Fruit fly (Drosophila melanogaster) whole organism, embryonic: ENCODE measurements around the gene CG34183.

Source experiments
- Asciz ChIP-seq: fragments of 200-800 bp; sonication (Bioruptor generic); optimal IDR thresholded peaks from 2 replicates; lab custom pipeline; 2017; ENCODE audit warnings: missing biosample characterization, mild to moderate bottlenecking, missing genetic modification characterization, missing genetic modification reagents
- CG10959 ChIP-seq: fragments of 200-800 bp; sonication (Bioruptor generic); IDR thresholded peaks from 2 replicates; pipeline ENCODE4 v1.3.6; 2022; ENCODE audit warnings: missing biosample characterization, missing genetic modification characterization
- CG11560 ChIP-seq: fragments of 200-800 bp; sonication (Bioruptor generic); IDR thresholded peaks from 3 replicates; pipeline ENCODE4 v1.3.6; 2022; ENCODE audit warnings: missing biosample characterization, missing genetic modification characterization
- CG11695 ChIP-seq: fragments of 200-800 bp; sonication (Bioruptor generic); IDR thresholded peaks from 3 replicates; pipeline ENCODE4 v1.3.6; 2022; ENCODE audit warnings: missing biosample characterization, missing genetic modification characterization
- CG11696 ChIP-seq: fragments of 200-800 bp; sonication (Bioruptor generic); IDR thresholded peaks from 2 replicates; pipeline ENCODE4 v1.3.6; 2022; ENCODE audit warnings: missing biosample characterization, missing genetic modification characterization
- CG11723 ChIP-seq: fragments of 200-800 bp; sonication (Bioruptor generic); optimal IDR thresholded peaks from 2 replicates; lab custom pipeline; 2017; ENCODE audit warnings: missing biosample characterization, mild to moderate bottlenecking, missing genetic modification characterization
- CG12155 ChIP-seq: fragments of 200-800 bp; sonication (Bioruptor generic); optimal IDR thresholded peaks from 3 replicates; lab custom pipeline; 2016; ENCODE audit warnings: missing biosample characterization, missing genetic modification characterization
- CG13775 ChIP-seq: fragments of 200-800 bp; sonication (Bioruptor generic); optimal IDR thresholded peaks from 3 replicates; lab custom pipeline; 2017; ENCODE audit warnings: missing biosample characterization, mild to moderate bottlenecking, missing genetic modification characterization
- CG1529 ChIP-seq: fragments of 200-800 bp; sonication (Bioruptor generic); optimal IDR thresholded peaks from 3 replicates; lab custom pipeline; 2018; ENCODE audit warnings: missing biosample characterization, missing genetic modification characterization
- CG1603 ChIP-seq: fragments of 200-800 bp; sonication (Bioruptor generic); optimal IDR thresholded peaks from 2 replicates; lab custom pipeline; 2019; ENCODE audit warnings: missing biosample characterization, mild to moderate bottlenecking, missing genetic modification characterization, moderate library complexity
- CG16815 ChIP-seq: fragments of 200-800 bp; sonication (Bioruptor generic); optimal IDR thresholded peaks from 3 replicates; lab custom pipeline; 2017; ENCODE audit warnings: missing biosample characterization, mild to moderate bottlenecking, missing genetic modification characterization
- CG1832 ChIP-seq: fragments of 200-800 bp; sonication (Bioruptor generic); optimal IDR thresholded peaks from 2 replicates; lab custom pipeline; 2017; ENCODE audit warnings: missing biosample characterization, mild to moderate bottlenecking, missing genetic modification characterization, inconsistent platforms
- CG2678 ChIP-seq: fragments of 200-800 bp; sonication (Bioruptor generic); optimal IDR thresholded peaks from 3 replicates; lab custom pipeline; 2019; ENCODE audit warnings: missing biosample characterization, mild to moderate bottlenecking, missing genetic modification characterization, moderate library complexity
- CG3065 ChIP-seq: fragments of 200-800 bp; sonication (Bioruptor generic); optimal IDR thresholded peaks from 2 replicates; lab custom pipeline; 2016; ENCODE audit warnings: missing biosample characterization, missing genetic modification characterization
- CG31441 ChIP-seq: fragments of 200-800 bp; sonication (Bioruptor generic); IDR thresholded peaks from 2 replicates; pipeline ENCODE4 v1.3.6; 2022; ENCODE audit warnings: missing biosample characterization, missing genetic modification characterization
- CG34224 ChIP-seq: fragments of 200-800 bp; sonication (Bioruptor generic); IDR thresholded peaks from 3 replicates; pipeline ENCODE4 v1.3.6; 2022; ENCODE audit warnings: missing biosample characterization, missing genetic modification characterization; ENCODE audit not compliant: partially characterized antibody
- CG3726 ChIP-seq: fragments of 200-800 bp; sonication (Bioruptor generic); IDR thresholded peaks from 3 replicates; pipeline ENCODE4, ENCODE4 v1.3.6; 2022; ENCODE audit warnings: missing biosample characterization, missing genetic modification characterization
- CG7928 ChIP-seq: fragments of 200-800 bp; sonication (Bioruptor generic); optimal IDR thresholded peaks from 2 replicates; lab custom pipeline; 2017; ENCODE audit warnings: missing biosample characterization, mild to moderate bottlenecking, missing genetic modification characterization
- CG9727 ChIP-seq: fragments of 200-800 bp; sonication (Bioruptor generic); optimal IDR thresholded peaks from 3 replicates; lab custom pipeline; 2017; ENCODE audit warnings: missing biosample characterization, mild to moderate bottlenecking, missing genetic modification characterization
- CHES-1-like ChIP-seq: fragments of 200-800 bp; sonication (Bioruptor generic); optimal IDR thresholded peaks from 2 replicates; lab custom pipeline; 2016; ENCODE audit warnings: missing biosample characterization, missing genetic modification characterization
- Chrac-16 ChIP-seq: fragments of 200-800 bp; sonication (Bioruptor generic); optimal IDR thresholded peaks from 3 replicates; lab custom pipeline; 2016; ENCODE audit warnings: missing biosample characterization, missing genetic modification characterization
- D19B ChIP-seq: fragments of 200-800 bp; sonication (Bioruptor generic); optimal IDR thresholded peaks from 2 replicates; lab custom pipeline; 2017; ENCODE audit warnings: missing biosample characterization, mild to moderate bottlenecking, missing genetic modification characterization
- Dref ChIP-seq: fragments of 200-800 bp; sonication (Bioruptor generic); IDR thresholded peaks from 2 replicates; pipeline ENCODE4 v1.3.6; 2022; ENCODE audit warnings: missing biosample characterization, missing genetic modification characterization
- E2f1 ChIP-seq: fragments of 200-800 bp; sonication (Bioruptor generic); IDR thresholded peaks from 2 replicates; pipeline ENCODE4 v1.3.6; 2022; ENCODE audit warnings: missing biosample characterization, missing genetic modification characterization
- Fer1 ChIP-seq: fragments of 200-800 bp; sonication (Bioruptor generic); optimal IDR thresholded peaks from 2 replicates; lab custom pipeline; 2017; ENCODE audit warnings: missing biosample characterization, mild to moderate bottlenecking, missing genetic modification characterization
- Mes4 ChIP-seq: fragments of 200-800 bp; sonication (Bioruptor generic); optimal IDR thresholded peaks from 2 replicates; lab custom pipeline; 2016; ENCODE audit warnings: missing biosample characterization, missing genetic modification characterization
- NC2α ChIP-seq: fragments of 200-800 bp; sonication (Bioruptor generic); optimal IDR thresholded peaks from 2 replicates; lab custom pipeline; 2016; ENCODE audit warnings: missing biosample characterization, missing genetic modification characterization
- Nf-YB ChIP-seq: fragments of 200-800 bp; sonication (Bioruptor generic); optimal IDR thresholded peaks from 3 replicates; lab custom pipeline; 2019; ENCODE audit warnings: missing biosample characterization, mild to moderate bottlenecking, missing genetic modification characterization, moderate library complexity
- Rfx ChIP-seq: fragments of 200-800 bp; sonication (Bioruptor generic); IDR thresholded peaks from 2 replicates; pipeline ENCODE4 v1.3.6; 2022; ENCODE audit warnings: missing biosample characterization, missing genetic modification characterization
- amos ChIP-seq: fragments of 200-800 bp; sonication (Bioruptor generic); IDR thresholded peaks from 2 replicates; pipeline ENCODE4 v1.3.6; 2022; ENCODE audit warnings: missing biosample characterization, missing genetic modification characterization; ENCODE audit not compliant: partially characterized antibody
- ara ChIP-seq: fragments of 200-800 bp; sonication (Bioruptor generic); IDR thresholded peaks from 2 replicates; pipeline ENCODE4 v1.3.6; 2022; ENCODE audit warnings: missing biosample characterization, missing genetic modification characterization
- ash1 ChIP-seq: fragments of 200-800 bp; sonication (Bioruptor generic); optimal IDR thresholded peaks from 2 replicates; lab custom pipeline; 2018; ENCODE audit warnings: missing biosample characterization, mild to moderate bottlenecking, missing genetic modification characterization
- bsh ChIP-seq, 2 experiments: fragments of 200-800 bp; sonication (Bioruptor generic); optimal IDR thresholded peaks; 2 replicates each; lab custom pipeline; 2017 to 2018; ENCODE audit warnings: mild to moderate bottlenecking in 2 of 2, missing biosample characterization in 2 of 2, missing genetic modification characterization in 2 of 2, moderate library complexity in 1 of 2
- cato ChIP-seq: fragments of 200-800 bp; sonication (Bioruptor generic); optimal IDR thresholded peaks from 2 replicates; lab custom pipeline; 2016; ENCODE audit warnings: missing biosample characterization, missing genetic modification characterization, borderline replicate concordance
- chif ChIP-seq, 2 experiments: fragments of 200-800 bp; sonication (Bioruptor generic); optimal IDR thresholded peaks; 3 replicates each; lab custom pipeline; 2016; ENCODE audit warnings: missing biosample characterization in 2 of 2, missing genetic modification characterization in 2 of 2
- croc ChIP-seq: fragments of 200-800 bp; sonication (Bioruptor generic); conservative IDR thresholded peaks from 3 replicates; pipeline ENCODE4 v1.3.6; 2022; ENCODE audit warnings: missing biosample characterization, missing genetic modification characterization
- da ChIP-seq: fragments of 200-800 bp; sonication (Bioruptor generic); optimal IDR thresholded peaks from 2 replicates; lab custom pipeline; 2016; ENCODE audit warnings: missing biosample characterization, missing genetic modification characterization
- gro ChIP-seq: fragments of 200-800 bp; sonication (Bioruptor generic); optimal IDR thresholded peaks from 2 replicates; lab custom pipeline; 2016; ENCODE audit warnings: missing biosample characterization, missing genetic modification characterization
- gt ChIP-seq: fragments of 200-800 bp; sonication (Bioruptor generic); IDR thresholded peaks from 2 replicates; pipeline ENCODE4 v1.3.6; 2022; ENCODE audit warnings: missing biosample characterization, missing genetic modification characterization
- h ChIP-seq: fragments of >200 bp; optimal IDR thresholded peaks from 2 replicates; lab custom pipeline; 2017
- jigr1 ChIP-seq: fragments of 200-800 bp; sonication (Bioruptor generic); IDR thresholded peaks from 3 replicates; pipeline ENCODE4 v1.3.6; 2022; ENCODE audit warnings: missing biosample characterization, missing genetic modification characterization
- lilli ChIP-seq: fragments of 200-800 bp; sonication (Bioruptor generic); optimal IDR thresholded peaks from 3 replicates; lab custom pipeline; 2016; ENCODE audit warnings: missing biosample characterization, missing genetic modification characterization
- pnt ChIP-seq: fragments of 200-800 bp; sonication (Bioruptor generic); optimal IDR thresholded peaks from 3 replicates; lab custom pipeline; 2016; ENCODE audit warnings: missing biosample characterization, missing genetic modification characterization
- schlank ChIP-seq: fragments of 200-800 bp; sonication (Bioruptor generic); optimal IDR thresholded peaks from 2 replicates; lab custom pipeline; 2018; ENCODE audit warnings: missing biosample characterization, mild to moderate bottlenecking, missing genetic modification characterization
- slp2 ChIP-seq: fragments of 200-800 bp; sonication (Bioruptor generic); optimal IDR thresholded peaks from 2 replicates; lab custom pipeline; 2016; ENCODE audit warnings: missing biosample characterization, missing genetic modification characterization
- sqz ChIP-seq: fragments of 200-800 bp; sonication (Bioruptor generic); optimal IDR thresholded peaks from 3 replicates; lab custom pipeline; 2018; ENCODE audit warnings: missing biosample characterization, mild to moderate bottlenecking, missing genetic modification characterization
- tgo ChIP-seq: fragments of 200-800 bp; sonication (Bioruptor generic); IDR thresholded peaks from 3 replicates; pipeline ENCODE4 v1.3.6; 2022; ENCODE audit warnings: missing biosample characterization, missing genetic modification characterization
- tin ChIP-seq: fragments of 200-800 bp; sonication (Bioruptor generic); optimal IDR thresholded peaks from 3 replicates; lab custom pipeline; 2016; ENCODE audit warnings: missing biosample characterization, missing genetic modification characterization
- wek ChIP-seq: fragments of 200-800 bp; sonication (Bioruptor generic); optimal IDR thresholded peaks from 3 replicates; lab custom pipeline; 2018; ENCODE audit warnings: missing biosample characterization, mild to moderate bottlenecking, missing genetic modification characterization, moderate library complexity
- wor ChIP-seq: fragments of 200-800 bp; sonication (Bioruptor generic); IDR thresholded peaks from 2 replicates; pipeline ENCODE4 v1.3.6; 2022; ENCODE audit warnings: missing biosample characterization, missing genetic modification characterization

CG34183 gene

dm6 chr2L:9915011-9915850, 24.7 kb upstream of the CG34183 start, which contains the start of gene yip2 (continued):
- no peak for TF ChIP-seq gt (GFP tag; lab: Robert Waterston, UW)
- TF ChIP-seq wor (GFP tag; lab: Robert Waterston, UW): no peak
- TF ChIP-seq wek (GFP tag; lab: Kevin White, UChicago): peak; percentile 54
- TF ChIP-seq CG11560 (tag; lab: Robert Waterston, UW): no peak
- peak; percentile 21 for TF ChIP-seq schlank
- TF ChIP-seq chif (GFP tag; optimal IDR thresholded peaks at IDR 0.05; lab: Kevin White, UChicago): peak in 1 of 2 experiments; percentile 28
- TF ChIP-seq CG2678 (tag; lab: Kevin White, UChicago): peak; percentile 68
- no peak for TF ChIP-seq CG3726 (GFP tag; lab: Robert Waterston, UW)
- no peak for TF ChIP-seq CG34224 (GFP tag; lab: Robert Waterston, UW)
- TF ChIP-seq CG7928 (GFP tag; lab: Kevin White, UChicago): no peak
- TF ChIP-seq CG9727 (GFP tag; lab: Kevin White, UChicago): peak; percentile 39
- TF ChIP-seq Dref (GFP tag; lab: Robert Waterston, UW): no peak; the same call in 1 of the 2 replicates
- no peak for TF ChIP-seq croc (GFP tag; lab: Robert Waterston, UW)
- TF ChIP-seq slp2: peak; percentile 50
- peak; percentile 72 for TF ChIP-seq Fer1
- peak; percentile 8 for TF ChIP-seq gro (GFP tag; lab: Kevin White, UChicago)
- peak; percentile 58; the same call in 1 of the 2 replicates for TF ChIP-seq CG31441 (GFP tag; lab: Robert Waterston, UW)
- TF ChIP-seq D19B (GFP tag; lab: Kevin White, UChicago): peak; percentile 40
- peak; percentile 35; the same call in 1 of the 2 replicates for TF ChIP-seq ara
- peak; percentile 29 for TF ChIP-seq Nf-YB (GFP tag; lab: Kevin White, UChicago)
- TF ChIP-seq sqz: no peak
- TF ChIP-seq tgo: peak; percentile 75
- peak; percentile 17; the same call in 1 of the 2 replicates for TF ChIP-seq E2f1
- peak; percentile 14 for TF ChIP-seq CG1529
- no peak for TF ChIP-seq CG1832 (GFP tag; lab: Kevin White, UChicago)
- no peak for TF ChIP-seq da (GFP tag; lab: Kevin White, UChicago)
- peak; percentile 20 for TF ChIP-seq Mes4
- peak; percentile 36 for TF ChIP-seq tin (GFP tag; lab: Kevin White, UChicago)
- TF ChIP-seq ash1: no peak
- peak; percentile 81 for TF ChIP-seq Rfx (GFP tag; lab: Robert Waterston, UW)
- TF ChIP-seq CG16815 (GFP tag; lab: Kevin White, UChicago): no peak
- TF ChIP-seq pnt: no peak
- peak; percentile 22 for TF ChIP-seq Asciz (GFP tag; lab: Kevin White, UChicago)
- TF ChIP-seq NC2α: no peak
- TF ChIP-seq jigr1 (GFP tag; lab: Robert Waterston, UW): no peak
- no peak; the same call in 1 of the 2 replicates for TF ChIP-seq amos (GFP tag; lab: Robert Waterston, UW)
- TF ChIP-seq CG1603 (tag; lab: Kevin White, UChicago): peak; percentile 53
- TF ChIP-seq bsh (GFP tag; optimal IDR thresholded peaks at IDR 0.05; lab: Kevin White, UChicago): peak; percentile 58 to 100
- TF ChIP-seq cato: no peak
- TF ChIP-seq CHES-1-like: peak; percentile 65
- TF ChIP-seq CG11695: peak; percentile 63
- TF ChIP-seq CG3065 (GFP tag; lab: Kevin White, UChicago): no peak
- peak; percentile 15 for TF ChIP-seq CG12155 (GFP tag; lab: Kevin White, UChicago)
- peak; percentile 25 for TF ChIP-seq Chrac-16 (GFP tag; lab: Kevin White, UChicago)
- TF ChIP-seq CG11696 (GFP tag; lab: Robert Waterston, UW): peak; percentile 32; the same call in 1 of the 2 replicates
- TF ChIP-seq CG13775: peak; percentile 17
- peak; percentile 69 for TF ChIP-seq lilli (GFP tag; lab: Kevin White, UChicago)
- TF ChIP-seq CG11723 (GFP tag; lab: Kevin White, UChicago): peak; percentile 33
- no peak for TF ChIP-seq h (lab: Kevin White, UChicago)
- no peak for TF ChIP-seq CG10959 (GFP tag; lab: Robert Waterston, UW)
